Worm (Caenorhabditis elegans) whole organism, early embryonic: ENCODE results near the gene T21C12.8.

Experiments used
- B0310.2 ChIP-seq: sonication (generic microtip); optimal IDR thresholded peaks from 2 replicates; lab custom pipeline; 2016; ENCODE audit warnings: mild to moderate bottlenecking, missing genetic modification characterization, missing compliant biosample characterization
- F13C5.2 ChIP-seq: sonication (generic microtip); optimal IDR thresholded peaks from 2 replicates; lab custom pipeline; 2017; ENCODE audit warnings: mild to moderate bottlenecking, missing genetic modification characterization, inconsistent platforms, missing compliant biosample characterization
- aly-1 ChIP-seq: sonication (generic microtip); optimal IDR thresholded peaks from 2 replicates; lab custom pipeline; 2016; ENCODE audit warnings: missing genetic modification characterization, missing compliant biosample characterization
- ama-1 ChIP-seq: fragments of 150-350 bp; optimal IDR thresholded peaks from 2 replicates; lab custom pipeline; 2014
- ceh-13 ChIP-seq: fragments of 200-800 bp; sonication (Bioruptor generic); optimal IDR thresholded peaks from 2 replicates; lab custom pipeline; 2018; ENCODE audit warnings: mild to moderate bottlenecking, missing genetic modification characterization, missing compliant biosample characterization
- ceh-36 ChIP-seq: sonication (generic microtip); optimal IDR thresholded peaks from 2 replicates; lab custom pipeline; 2016; ENCODE audit warnings: missing genetic modification characterization, inconsistent platforms, missing compliant biosample characterization
- ets-7 ChIP-seq: sonication (generic microtip); optimal IDR thresholded peaks from 2 replicates; lab custom pipeline; 2016; ENCODE audit warnings: missing genotype, missing genetic modification characterization, missing compliant biosample characterization
- flt-1 ChIP-seq: fragments of 200-800 bp; sonication (Bioruptor generic); IDR thresholded peaks from 2 replicates; pipeline ENCODE4 v1.3.6; 2022; ENCODE audit warnings: missing genetic modification characterization, missing compliant biosample characterization
- hmbx-1 ChIP-seq: sonication (generic microtip); optimal IDR thresholded peaks from 2 replicates; lab custom pipeline; 2016; ENCODE audit warnings: mild to moderate bottlenecking, missing genetic modification characterization, missing compliant biosample characterization
- hmg-4 ChIP-seq: fragments of 200-800 bp; sonication (Bioruptor generic); optimal IDR thresholded peaks from 2 replicates; lab custom pipeline; 2018; ENCODE audit warnings: mild to moderate bottlenecking, missing genetic modification characterization, missing compliant biosample characterization
- hnd-1 ChIP-seq: sonication (generic microtip); optimal IDR thresholded peaks from 2 replicates; lab custom pipeline; 2016; ENCODE audit warnings: missing genetic modification characterization, missing compliant biosample characterization
- pes-1 ChIP-seq: fragments of 200-800 bp; sonication (Bioruptor generic); IDR thresholded peaks from 2 replicates; pipeline ENCODE4 v1.3.6; 2022; ENCODE audit warnings: missing genetic modification reagents, missing genetic modification characterization, missing compliant biosample characterization
- scrt-1 ChIP-seq: fragments of 200-800 bp; sonication (Bioruptor generic); IDR thresholded peaks from 2 replicates; pipeline ENCODE4 v1.3.6; 2022; ENCODE audit warnings: missing genetic modification characterization, missing compliant biosample characterization
- sea-1 ChIP-seq: fragments of 200-800 bp; sonication (Bioruptor generic); conservative IDR thresholded peaks from 2 replicates; pipeline ENCODE4 v1.3.6; 2022; ENCODE audit warnings: missing genetic modification characterization, missing compliant biosample characterization
- tbx-11 ChIP-seq: fragments of 200-800 bp; sonication (Bioruptor generic); IDR thresholded peaks from 2 replicates; pipeline ENCODE4 v1.3.6; 2022; ENCODE audit warnings: missing genetic modification characterization, missing compliant biosample characterization
- tbx-37 ChIP-seq: fragments of 200-800 bp; sonication (Bioruptor generic); conservative IDR thresholded peaks from 2 replicates; pipeline ENCODE4 v1.3.6; 2022; ENCODE audit warnings: missing genetic modification reagents, missing genetic modification characterization, missing compliant biosample characterization
- tra-4 ChIP-seq: sonication (generic microtip); optimal IDR thresholded peaks from 2 replicates; lab custom pipeline; 2017; ENCODE audit warnings: missing genetic modification characterization, missing compliant biosample characterization

Gene T21C12.8

DNA sequence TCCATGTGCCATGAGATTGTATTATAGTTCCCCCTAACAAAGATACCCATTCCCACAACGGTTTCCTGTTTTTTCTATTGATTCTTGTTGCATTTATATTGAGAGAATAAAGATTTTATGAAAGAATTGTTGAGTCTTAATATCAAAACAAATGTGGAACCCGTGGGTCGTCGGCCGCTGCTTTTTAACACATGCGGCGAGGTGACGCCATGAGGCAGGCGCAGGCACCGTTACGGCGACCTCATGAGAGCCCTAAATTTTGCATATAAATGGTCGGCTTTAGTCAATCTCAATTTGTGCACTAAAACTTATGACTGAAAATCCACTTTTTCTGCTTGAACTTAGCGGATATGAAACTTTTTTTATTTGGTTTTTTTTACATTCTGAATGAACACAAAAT, 15.3 kb downstream of the T21C12.8 start:
- TF ChIP-seq hnd-1 (tag; lab: Kevin White, UChicago) (no peak), B0310.2 (tag; lab: Kevin White, UChicago) (no peak), F13C5.2 (tag; lab: Kevin White, UChicago) (no peak), tra-4 (tag; lab: Kevin White, UChicago) (no peak), tbx-37 (no peak)

- no peak for TF ChIP-seq ceh-36 (tag; lab: Kevin White, UChicago)
- TF ChIP-seq hmg-4 (GFP tag; lab: Kevin White, UChicago): no peak
- TF ChIP-seq scrt-1 (GFP tag; lab: Robert Waterston, UW): no peak
- TF ChIP-seq hnd-1 (tag; lab: Kevin White, UChicago): no peak
- TF ChIP-seq hmbx-1: no peak
- no peak for TF ChIP-seq F13C5.2 (tag; lab: Kevin White, UChicago)
- no peak for TF ChIP-seq sea-1
- TF ChIP-seq pes-1: no peak
- TF ChIP-seq ama-1: no peak
- no peak for TF ChIP-seq tbx-11 (GFP tag; lab: Robert Waterston, UW)
- TF ChIP-seq tbx-37: no peak
Observed at ce11 chrIII:10537003-10537402, 15.8 kb downstream of the T21C12.8 start.

ce11 chrIII:10536087-10536723, 16.6 kb downstream of the T21C12.8 start:
- TF ChIP-seq F13C5.2 (tag; lab: Kevin White, UChicago) (no peak), aly-1 (tag; lab: Kevin White, UChicago) (no peak), tra-4 (tag; lab: Kevin White, UChicago) (no peak), B0310.2 (tag; lab: Kevin White, UChicago) (no peak), hmg-4 (GFP tag; lab: Kevin White, UChicago) (no peak)

DNA sequence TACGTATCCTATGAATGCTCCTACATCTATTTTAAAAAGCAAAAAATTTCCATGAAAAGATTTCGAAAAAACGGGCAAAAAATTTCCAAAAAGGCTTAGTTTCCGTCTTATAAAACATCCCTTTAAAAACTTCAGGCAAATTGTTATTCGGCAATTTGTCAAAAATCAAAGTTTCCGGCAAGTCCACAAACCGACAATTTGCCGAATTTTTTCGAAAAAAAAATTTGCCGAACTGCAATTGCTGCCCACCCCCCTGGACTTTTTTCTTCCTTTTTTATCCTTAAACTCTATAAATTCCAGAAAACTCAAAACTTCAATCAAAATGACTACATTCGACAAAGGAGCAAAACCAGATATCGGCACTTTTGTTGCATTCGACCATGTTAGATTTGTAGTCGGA, 17.6 kb downstream of the T21C12.8 start, which contains the start of gene hpd-1:
TSS of gene hpd-1 (plus strand) at position 301 of the 400 bp plus-strand sequence.
- TF ChIP-seq tbx-11 (GFP tag; lab: Robert Waterston, UW): no peak
- TF ChIP-seq hmbx-1: no peak
- no peak for TF ChIP-seq scrt-1 (GFP tag; lab: Robert Waterston, UW)

DNA sequence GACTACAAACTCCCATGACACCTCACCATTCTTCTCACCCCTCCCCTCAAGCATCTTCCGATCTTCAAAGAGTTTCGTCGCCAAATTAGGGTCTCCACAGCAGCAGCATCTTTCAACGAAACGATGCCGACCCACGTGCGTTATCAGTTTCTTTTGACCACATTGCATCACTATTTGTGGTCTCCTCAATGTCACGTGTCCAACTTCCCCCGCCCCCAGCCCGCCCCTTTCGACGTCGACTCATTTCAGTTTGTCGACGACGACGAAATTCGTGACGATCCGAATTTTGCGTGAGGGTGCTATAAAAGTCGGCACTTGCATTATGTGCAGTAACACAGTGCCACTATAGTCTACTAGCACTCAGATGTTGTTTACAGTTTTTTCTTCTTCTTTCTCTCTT, 18.6 kb downstream of the T21C12.8 start:
- TF ChIP-seq sea-1 (no peak), ceh-36 (tag; lab: Kevin White, UChicago) (no peak), flt-1 (GFP tag; lab: Robert Waterston, UW) (no peak), ceh-13 (no peak), tbx-37 (no peak), ama-1 (no peak), scrt-1 (GFP tag; lab: Robert Waterston, UW) (no peak), aly-1 (tag; lab: Kevin White, UChicago) (no peak), tra-4 (tag; lab: Kevin White, UChicago) (no peak), pes-1 (no peak), tbx-11 (GFP tag; lab: Robert Waterston, UW) (no peak), hnd-1 (tag; lab: Kevin White, UChicago) (no peak), hmg-4 (GFP tag; lab: Kevin White, UChicago) (no peak), F13C5.2 (tag; lab: Kevin White, UChicago) (no peak), ets-7 (tag; lab: Kevin White, UChicago) (no peak), hmbx-1 (no peak)

DNA sequence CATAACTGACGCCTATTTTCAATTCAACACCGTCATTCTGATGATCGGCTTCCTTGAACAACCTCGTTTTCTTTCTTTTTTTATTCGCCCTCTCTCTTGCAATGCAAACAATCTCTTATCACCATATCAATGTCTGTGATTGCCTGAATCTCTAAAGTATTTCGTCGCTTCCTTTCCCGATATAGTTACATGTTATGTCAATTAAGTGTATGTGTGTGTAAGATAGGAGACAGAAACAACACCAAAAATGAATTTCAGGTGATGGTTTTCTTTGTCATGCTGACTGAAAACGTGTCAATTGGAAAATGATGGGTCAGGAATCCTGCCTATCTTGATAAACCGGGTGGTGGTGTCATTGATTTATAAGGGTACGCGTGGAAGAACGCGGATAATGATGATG, 19.5 kb downstream of the T21C12.8 start:
- TF ChIP-seq B0310.2 (tag; lab: Kevin White, UChicago): no peak

ce11 chrIII:10527446-10527845, 25.4 kb downstream of the T21C12.8 start:
- TF ChIP-seq ceh-36 (tag; lab: Kevin White, UChicago): no peak
- TF ChIP-seq ceh-13: no peak
- TF ChIP-seq flt-1 (GFP tag; lab: Robert Waterston, UW): no peak
- TF ChIP-seq B0310.2 (tag; lab: Kevin White, UChicago): no peak
- no peak for TF ChIP-seq aly-1 (tag; lab: Kevin White, UChicago)

- TF ChIP-seq hmbx-1 (no peak), ama-1 (no peak), ceh-36 (tag; lab: Kevin White, UChicago) (no peak), hmg-4 (GFP tag; lab: Kevin White, UChicago) (no peak), tra-4 (tag; lab: Kevin White, UChicago) (no peak), flt-1 (GFP tag; lab: Robert Waterston, UW) (no peak), B0310.2 (tag; lab: Kevin White, UChicago) (no peak), sea-1 (no peak), F13C5.2 (tag; lab: Kevin White, UChicago) (no peak), ceh-13 (no peak), scrt-1 (GFP tag; lab: Robert Waterston, UW) (no peak), hnd-1 (tag; lab: Kevin White, UChicago) (no peak), aly-1 (tag; lab: Kevin White, UChicago) (no peak), tbx-37 (no peak), pes-1 (no peak), tbx-11 (GFP tag; lab: Robert Waterston, UW) (no peak), ets-7 (tag; lab: Kevin White, UChicago) (no peak)
Observed at ce11 chrIII:10525927-10526326, 26.9 kb downstream of the T21C12.8 start.

- no peak for TF ChIP-seq scrt-1 (GFP tag; lab: Robert Waterston, UW)
Observed at ce11 chrIII:10524823-10525222, 28.0 kb downstream of the T21C12.8 start.
